Fruit fly (Drosophila melanogaster): Measurements from ENCODE around the gene SA1.

SA1 gene

dm6 chr2L:6950096-6950495 lies at the start of gene SA1, which contains the start of gene Gas41 (continued):
- TF ChIP-seq GATAe (GFP tag; conservative IDR thresholded peaks at IDR 0.05) = no peak; the same call in 1 of the 2 replicates
- TF ChIP-seq CG1832 (GFP tag; optimal IDR thresholded peaks at IDR 0.05) = no peak
- TF ChIP-seq CG10462 (GFP tag; optimal IDR thresholded peaks at IDR 0.05) = peak; percentile 66
- TF ChIP-seq CG6654 (GFP tag; optimal IDR thresholded peaks at IDR 0.05) = peak; percentile 5
- TF ChIP-seq CG7372 (GFP tag; IDR thresholded peaks at IDR 0.05) = peak; percentile 80
- no peak for TF ChIP-seq ranshi (GFP tag; IDR thresholded peaks at IDR 0.05)
- no peak for TF ChIP-seq Ravus (GFP tag; IDR thresholded peaks at IDR 0.05)
- peak; percentile 32 for TF ChIP-seq CG3995 (GFP tag; optimal IDR thresholded peaks at IDR 0.05)
- TF ChIP-seq Vsx1 (GFP tag; optimal IDR thresholded peaks at IDR 0.05) = no peak
- peak; percentile 56 for TF ChIP-seq salm (tag; optimal IDR thresholded peaks at IDR 0.05)
- peak; percentile 96 for TF ChIP-seq CG14710 (tag; optimal IDR thresholded peaks at IDR 0.05)
- TF ChIP-seq TFAM (GFP tag; optimal IDR thresholded peaks at IDR 0.05) = no peak
- peak; percentile 69 for TF ChIP-seq YL-1 (GFP tag; optimal IDR thresholded peaks at IDR 0.05)
- TF ChIP-seq Ptx1 (GFP tag; IDR thresholded peaks at IDR 0.05) = no peak
- peak; percentile 47; the same call in 1 of the 3 replicates for TF ChIP-seq CG3726 (GFP tag; IDR thresholded peaks at IDR 0.05)
- peak in 1 of 2 experiments; percentile 3 for TF ChIP-seq crp (GFP tag; optimal IDR thresholded peaks at IDR 0.05)
- peak; percentile 69 for TF ChIP-seq CG12219 (GFP tag; optimal IDR thresholded peaks at IDR 0.05)
- TF ChIP-seq CG8359 (GFP tag; optimal IDR thresholded peaks at IDR 0.05; ENCODE audit: borderline replicate concordance) = peak; percentile 18
- TF ChIP-seq da (GFP tag; optimal IDR thresholded peaks at IDR 0.05) = no peak
- no peak for TF ChIP-seq Trl (optimal IDR thresholded peaks at IDR 0.05)
- TF ChIP-seq Trl (GFP tag; optimal IDR thresholded peaks at IDR 0.05) = peak; percentile 7
- no peak for TF ChIP-seq Hsf (GFP tag; optimal IDR thresholded peaks at IDR 0.05)
- TF ChIP-seq D (optimal IDR thresholded peaks at IDR 0.05) = no peak
- peak; percentile 38 for TF ChIP-seq D (GFP tag; optimal IDR thresholded peaks at IDR 0.05)
- no peak for TF ChIP-seq maf-S (GFP tag; optimal IDR thresholded peaks at IDR 0.05)
- no peak for TF ChIP-seq NC2α (GFP tag; optimal IDR thresholded peaks at IDR 0.05)
- TF ChIP-seq aop (GFP tag; IDR thresholded peaks at IDR 0.05) = no peak
- no peak for TF ChIP-seq kni (GFP tag; optimal IDR thresholded peaks at IDR 0.05)
- TF ChIP-seq CG15514 (GFP tag; optimal IDR thresholded peaks at IDR 0.05) = peak; percentile 96
- no peak for TF ChIP-seq z (GFP tag; IDR thresholded peaks at IDR 0.05)
- TF ChIP-seq CG14441 (GFP tag; IDR thresholded peaks at IDR 0.05) = peak; percentile 91
- no peak for TF ChIP-seq sisA (GFP tag; IDR thresholded peaks at IDR 0.05)
- TF ChIP-seq Elba2 (GFP tag; optimal IDR thresholded peaks at IDR 0.05) = no peak
- TF ChIP-seq CG10366 (GFP tag; IDR thresholded peaks at IDR 0.05) = no peak
- TF ChIP-seq CG15011 (GFP tag; optimal IDR thresholded peaks at IDR 0.05) = no peak
- TF ChIP-seq CG17912 (GFP tag; optimal IDR thresholded peaks at IDR 0.05) = peak; percentile 26
- TF ChIP-seq CG31224 (GFP tag; IDR thresholded peaks at IDR 0.05) = peak; percentile 87
- peak; percentile 67; the same call in 1 of the 3 replicates for TF ChIP-seq gce (GFP tag; IDR thresholded peaks at IDR 0.05)
- no peak for TF ChIP-seq ro (GFP tag; IDR thresholded peaks at IDR 0.05)
- peak; percentile 33 for TF ChIP-seq ewg (GFP tag; optimal IDR thresholded peaks at IDR 0.05)
- TF ChIP-seq CG6813 (GFP tag; optimal IDR thresholded peaks at IDR 0.05) = peak; percentile 40
- TF ChIP-seq CG13123 (GFP tag; optimal IDR thresholded peaks at IDR 0.05) = peak; percentile 15
- TF ChIP-seq CG2129 (GFP tag; IDR thresholded peaks at IDR 0.05; ENCODE audit: partially characterized antibody) = no peak
- peak; percentile 86 for TF ChIP-seq Drgx (GFP tag; IDR thresholded peaks at IDR 0.05)
- TF ChIP-seq Camta (GFP tag; optimal IDR thresholded peaks at IDR 0.05) = no peak
- TF ChIP-seq Pdp1 (GFP tag; optimal IDR thresholded peaks at IDR 0.05) = peak in 1 of 2 experiments; percentile 56
- TF ChIP-seq Ets97D (GFP tag; optimal IDR thresholded peaks at IDR 0.05) = peak; percentile 66
- TF ChIP-seq bowl (GFP tag; IDR thresholded peaks at IDR 0.05) = no peak
- no peak for TF ChIP-seq CG12769 (tag; optimal IDR thresholded peaks at IDR 0.05)
- peak; percentile 81 for TF ChIP-seq CG1233 (GFP tag; optimal IDR thresholded peaks at IDR 0.05)
- peak; percentile 60 for TF ChIP-seq CG2875 (GFP tag; optimal IDR thresholded peaks at IDR 0.05)
- TF ChIP-seq gsb-n (tag; optimal IDR thresholded peaks at IDR 0.05) = no peak

Measured in whole organism, embryonic.